Fruit fly (Drosophila melanogaster): ENCODE data around the gene mRF1.

Gene mRF1

dm6 chr2L:13231739-13232138 lies 12.0 kb downstream of the mRF1 start, which contains the start of gene Prosalpha6T:
Gene Prosalpha6T, plus strand, starts transcription at chr2L:13232039.
- no peak for TF ChIP-seq fru (GFP tag; optimal IDR thresholded peaks at IDR 0.05)
- TF ChIP-seq foxo (GFP tag; optimal IDR thresholded peaks at IDR 0.05): no peak
- TF ChIP-seq br (GFP tag; optimal IDR thresholded peaks at IDR 0.05): no peak
- no peak for TF ChIP-seq CrebA (GFP tag; optimal IDR thresholded peaks at IDR 0.05; ENCODE audit: borderline replicate concordance)
- TF ChIP-seq HLH106 (tag; optimal IDR thresholded peaks at IDR 0.05): no peak
- no peak for TF ChIP-seq dmrt93B (GFP tag; optimal IDR thresholded peaks at IDR 0.05)
- TF ChIP-seq Jra (GFP tag; optimal IDR thresholded peaks at IDR 0.05): no peak
- no peak for TF ChIP-seq sage (GFP tag; optimal IDR thresholded peaks at IDR 0.05)
- TF ChIP-seq OdsH (GFP tag; optimal IDR thresholded peaks at IDR 0.05): no peak
- TF ChIP-seq woc (GFP tag; optimal IDR thresholded peaks at IDR 0.05): no peak
- no peak for TF ChIP-seq tai (GFP tag; optimal IDR thresholded peaks at IDR 0.05)
- TF ChIP-seq sv (GFP tag; optimal IDR thresholded peaks at IDR 0.05): no peak
- no peak for TF ChIP-seq Hr83 (GFP tag; optimal IDR thresholded peaks at IDR 0.05; ENCODE audit: poor library complexity, severe bottlenecking)
- TF ChIP-seq CG9705 (GFP tag; optimal IDR thresholded peaks at IDR 0.05): no peak
- TF ChIP-seq Dif (GFP tag; optimal IDR thresholded peaks at IDR 0.05; ENCODE audit: partially characterized antibody): no peak
- TF ChIP-seq jim (GFP tag; optimal IDR thresholded peaks at IDR 0.05): no peak
- TF ChIP-seq psq (GFP tag; optimal IDR thresholded peaks at IDR 0.05): no peak

- TF ChIP-seq dsf (GFP tag; optimal IDR thresholded peaks at IDR 0.05; ENCODE audit: borderline replicate concordance) (no peak), brk (GFP tag; optimal IDR thresholded peaks at IDR 0.05) (no peak), Hr78 (GFP tag; optimal IDR thresholded peaks at IDR 0.05) (no peak), Sp1 (GFP tag; optimal IDR thresholded peaks at IDR 0.05) (no peak), N (GFP tag; optimal IDR thresholded peaks at IDR 0.05) (no peak), jim (GFP tag; optimal IDR thresholded peaks at IDR 0.05) (no peak), lola (GFP tag; optimal IDR thresholded peaks at IDR 0.05) (no peak), h (GFP tag; optimal IDR thresholded peaks at IDR 0.05) (no peak), tai (GFP tag; optimal IDR thresholded peaks at IDR 0.05) (no peak), fru (GFP tag; optimal IDR thresholded peaks at IDR 0.05) (no peak), foxo (GFP tag; optimal IDR thresholded peaks at IDR 0.05) (no peak), Mio (GFP tag; optimal IDR thresholded peaks at IDR 0.05) (no peak), ey (GFP tag; optimal IDR thresholded peaks at IDR 0.05) (no peak)
These were observed 15.1 kb downstream of the mRF1 start, which contains the start of gene Mabi for dm6 chr2L:13234610-13235489. Gene Mabi, minus strand, starts transcription at chr2L:13234660.

dm6 chr2L:13236194-13236593 lies 16.4 kb downstream of the mRF1 start, which contains the start of gene Jhbp14:
Gene Jhbp14, plus strand, starts transcription at chr2L:13236494.
- TF ChIP-seq sv (GFP tag; optimal IDR thresholded peaks at IDR 0.05): no peak
- no peak for TF ChIP-seq psq (GFP tag; optimal IDR thresholded peaks at IDR 0.05)
- TF ChIP-seq foxo (GFP tag; optimal IDR thresholded peaks at IDR 0.05): no peak
- TF ChIP-seq Vsx2 (GFP tag; optimal IDR thresholded peaks at IDR 0.05; ENCODE audit: partially characterized antibody): no peak
- TF ChIP-seq fru (GFP tag; optimal IDR thresholded peaks at IDR 0.05): no peak
- no peak for TF ChIP-seq jim (GFP tag; optimal IDR thresholded peaks at IDR 0.05)
- TF ChIP-seq h (GFP tag; optimal IDR thresholded peaks at IDR 0.05): no peak
- TF ChIP-seq CG32264 (GFP tag; optimal IDR thresholded peaks at IDR 0.05): no peak
- no peak for TF ChIP-seq CrebA (GFP tag; optimal IDR thresholded peaks at IDR 0.05; ENCODE audit: borderline replicate concordance)
- TF ChIP-seq woc (GFP tag; optimal IDR thresholded peaks at IDR 0.05): no peak
- no peak for TF ChIP-seq Abd-B (GFP tag; optimal IDR thresholded peaks at IDR 0.05)
- TF ChIP-seq Dif (GFP tag; optimal IDR thresholded peaks at IDR 0.05; ENCODE audit: partially characterized antibody): no peak
- TF ChIP-seq Mio (GFP tag; optimal IDR thresholded peaks at IDR 0.05): no peak
- no peak for TF ChIP-seq GATAd (GFP tag; optimal IDR thresholded peaks at IDR 0.05)
- TF ChIP-seq dmrt93B (GFP tag; optimal IDR thresholded peaks at IDR 0.05): no peak
- TF ChIP-seq usp (GFP tag; optimal IDR thresholded peaks at IDR 0.05): no peak
- no peak for TF ChIP-seq CG9705 (GFP tag; optimal IDR thresholded peaks at IDR 0.05)
- no peak for TF ChIP-seq HLH106 (tag; optimal IDR thresholded peaks at IDR 0.05)
- TF ChIP-seq Jra (GFP tag; optimal IDR thresholded peaks at IDR 0.05): no peak
- no peak for TF ChIP-seq ey (GFP tag; optimal IDR thresholded peaks at IDR 0.05)

- TF ChIP-seq Hr83 (GFP tag; optimal IDR thresholded peaks at IDR 0.05; ENCODE audit: poor library complexity, severe bottlenecking) (no peak), Vsx2 (GFP tag; optimal IDR thresholded peaks at IDR 0.05; ENCODE audit: partially characterized antibody) (no peak), Jra (GFP tag; optimal IDR thresholded peaks at IDR 0.05) (no peak), rgr (GFP tag; optimal IDR thresholded peaks at IDR 0.05) (no peak)
These were observed 19.9 kb downstream of the mRF1 start, which contains the start of gene Jhbp13 for dm6 chr2L:13239689-13240088. Gene Jhbp13, plus strand, starts transcription at chr2L:13239989.
